Fruit fly (Drosophila melanogaster) whole organism, wandering third instar larva: ENCODE results near the gene Grip128.

Experiments
- CG32264 ChIP-seq: fragments of 200-800 bp; sonication (Bioruptor generic); optimal IDR thresholded peaks from 2 replicates; lab custom pipeline; 2016; ENCODE audit warnings: missing biosample characterization, missing genetic modification characterization
- CG9705 ChIP-seq: fragments of 200-800 bp; sonication (Bioruptor generic); optimal IDR thresholded peaks from 2 replicates; lab custom pipeline; 2018; ENCODE audit warnings: missing biosample characterization, mild to moderate bottlenecking, missing genetic modification characterization
- Dif ChIP-seq: fragments of 200-275, 200-300 bp; sonication (Bioruptor generic); optimal IDR thresholded peaks from 2 replicates; lab custom pipeline; 2018; ENCODE audit warnings: missing biosample characterization, missing genetic modification characterization; ENCODE audit not compliant: partially characterized antibody
- HLH106 ChIP-seq: fragments of 200-800 bp; optimal IDR thresholded peaks from 3 replicates; lab custom pipeline; 2019; ENCODE audit warnings: missing biosample characterization, mild to moderate bottlenecking, missing genetic modification characterization, moderate library complexity
- Hnf4 ChIP-seq: fragments of 200-800 bp; sonication (Bioruptor generic); optimal IDR thresholded peaks from 2 replicates; lab custom pipeline; 2016; ENCODE audit warnings: missing biosample characterization, mild to moderate bottlenecking, missing genetic modification characterization
- Hr78 ChIP-seq: fragments of >200 bp; optimal IDR thresholded peaks from 2 replicates; lab custom pipeline; 2017; ENCODE audit warnings: missing biosample characterization, missing genetic modification characterization
- Jra ChIP-seq: sonication (Bioruptor generic); optimal IDR thresholded peaks from 2 replicates; lab custom pipeline; 2016; ENCODE audit warnings: missing biosample characterization, missing genetic modification characterization
- Mio ChIP-seq: sonication (Bioruptor generic); optimal IDR thresholded peaks from 2 replicates; lab custom pipeline; 2016; ENCODE audit warnings: missing biosample characterization, missing genetic modification characterization
- N ChIP-seq: fragments of >200 bp; optimal IDR thresholded peaks from 2 replicates; lab custom pipeline; 2018; ENCODE audit warnings: missing biosample characterization, missing external identifiers, missing genetic modification characterization
- OdsH ChIP-seq: fragments of 200-800 bp; sonication (Bioruptor generic); optimal IDR thresholded peaks from 2 replicates; lab custom pipeline; 2016; ENCODE audit warnings: missing biosample characterization, mild to moderate bottlenecking, missing genetic modification characterization
- Rel ChIP-seq, 2 experiments: fragments of 200-800 bp; sonication (Bioruptor generic) in 1 of 2; optimal IDR thresholded peaks; 2 replicates in 1 of 2; 3 replicates in 1 of 2; lab custom pipeline; 2016 to 2019; ENCODE audit warnings: mild to moderate bottlenecking in 2 of 2, missing biosample characterization in 2 of 2, missing genetic modification characterization in 2 of 2, moderate library complexity in 1 of 2
- Vsx2 ChIP-seq: fragments of 200-300, 225-300 bp; sonication (Bioruptor generic); optimal IDR thresholded peaks from 2 replicates; lab custom pipeline; 2018; ENCODE audit warnings: missing biosample characterization, missing genetic modification characterization; ENCODE audit not compliant: partially characterized antibody
- br ChIP-seq: fragments of 200-800 bp; sonication (Bioruptor generic); optimal IDR thresholded peaks from 2 replicates; lab custom pipeline; 2016; ENCODE audit warnings: missing biosample characterization, missing genetic modification characterization
- brk ChIP-seq: fragments of 200-800 bp; sonication (Bioruptor generic); optimal IDR thresholded peaks from 2 replicates; lab custom pipeline; 2016; ENCODE audit warnings: missing biosample characterization, mild to moderate bottlenecking, missing genetic modification characterization
- dl ChIP-seq, 2 experiments: fragments of 175-275, 200-275 bp in 1 of 2; fragments of 200-275 bp in 1 of 2; sonication (Bioruptor generic); optimal IDR thresholded peaks; lab custom pipeline; 2018; ENCODE audit warnings: mild to moderate bottlenecking in 2 of 2, missing biosample characterization in 2 of 2, missing genetic modification characterization in 2 of 2, moderate library complexity in 2 of 2; ENCODE audit not compliant: partially characterized antibody in 2 of 2, insufficient read depth in 1 of 2
- dsf ChIP-seq: sonication (Bioruptor generic); optimal IDR thresholded peaks from 2 replicates; lab custom pipeline; 2016; ENCODE audit warnings: missing biosample characterization, missing genetic modification characterization, borderline replicate concordance
- ey ChIP-seq: fragments of 200-800 bp; sonication (Bioruptor generic); optimal IDR thresholded peaks from 2 replicates; lab custom pipeline; 2016; ENCODE audit warnings: missing biosample characterization, missing genetic modification characterization
- fru ChIP-seq: fragments of 200-800 bp; sonication (Bioruptor generic); optimal IDR thresholded peaks from 3 replicates; lab custom pipeline; 2016; ENCODE audit warnings: missing biosample characterization, mild to moderate bottlenecking, missing genetic modification characterization
- jim ChIP-seq: fragments of 175-275, 200-325 bp; sonication (Bioruptor generic); optimal IDR thresholded peaks from 2 replicates; lab custom pipeline; 2016; ENCODE audit warnings: missing biosample characterization, mild to moderate bottlenecking, missing genetic modification characterization
- psq ChIP-seq: fragments of 200-800 bp; sonication (Bioruptor generic); optimal IDR thresholded peaks from 3 replicates; lab custom pipeline; 2017; ENCODE audit warnings: missing biosample characterization, mild to moderate bottlenecking, missing genetic modification characterization, moderate library complexity
- rgr ChIP-seq: fragments of 200-800 bp; sonication (Bioruptor generic); optimal IDR thresholded peaks from 3 replicates; lab custom pipeline; 2016; ENCODE audit warnings: missing biosample characterization, mild to moderate bottlenecking, missing genetic modification characterization
- sage ChIP-seq: fragments of 200-800 bp; sonication (Bioruptor generic); optimal IDR thresholded peaks from 2 replicates; lab custom pipeline; 2016; ENCODE audit warnings: missing biosample characterization, mild to moderate bottlenecking, missing genetic modification characterization
- sv ChIP-seq: fragments of 200-800 bp; sonication (Bioruptor generic); optimal IDR thresholded peaks from 3 replicates; lab custom pipeline; 2016; ENCODE audit warnings: missing biosample characterization, missing genetic modification characterization
- tai ChIP-seq: sonication (Bioruptor generic); optimal IDR thresholded peaks from 2 replicates; lab custom pipeline; 2016; ENCODE audit warnings: missing biosample characterization, missing genetic modification characterization
- usp ChIP-seq: fragments of >200 bp; optimal IDR thresholded peaks from 2 replicates; lab custom pipeline; 2017; ENCODE audit warnings: missing biosample characterization, missing genetic modification characterization

Grip128 gene

dm6 chrX:15448809-15449208 is 23.1 kb downstream of the Grip128 start:
- TF ChIP-seq usp (GFP tag; lab: Kevin White, UChicago) = no peak
- peak; percentile 2 for TF ChIP-seq ey (GFP tag; lab: Kevin White, UChicago)

dm6 chrX:15448136-15448535 is 23.8 kb downstream of the Grip128 start:
- TF ChIP-seq Mio (GFP tag; lab: Kevin White, UChicago) (no peak), psq (GFP tag; lab: Kevin White, UChicago) (no peak), rgr (GFP tag; lab: Kevin White, UChicago) (no peak), OdsH (no peak), tai (GFP tag; lab: Kevin White, UChicago) (no peak), Hr78 (GFP tag; lab: Kevin White, UChicago) (no peak), fru (no peak), br (GFP tag; lab: Kevin White, UChicago) (no peak), ey (GFP tag; lab: Kevin White, UChicago) (no peak), Vsx2 (GFP tag; lab: Kevin White, UChicago) (no peak)
- TF ChIP-seq, all 38 proteins: peak for 0

dm6 chrX:15443502-15443901 is 28.4 kb downstream of the Grip128 start:
- TF ChIP-seq ey (GFP tag; lab: Kevin White, UChicago) (no peak), br (GFP tag; lab: Kevin White, UChicago) (no peak), CG9705 (GFP tag; lab: Kevin White, UChicago) (no peak), dl (GFP tag; optimal IDR thresholded peaks at IDR 0.05; lab: Kevin White, UChicago; ENCODE audit: insufficient read depth in 1 of 2, partially characterized antibody in 2 of 2) (no peak), jim (GFP tag; lab: Kevin White, UChicago) (no peak), sage (GFP tag; lab: Kevin White, UChicago) (no peak), Rel (GFP tag; optimal IDR thresholded peaks at IDR 0.05; lab: Kevin White, UChicago) (no peak), Rel (tag; optimal IDR thresholded peaks at IDR 0.05; lab: Kevin White, UChicago) (no peak), Vsx2 (GFP tag; lab: Kevin White, UChicago) (no peak), dsf (GFP tag; lab: Kevin White, UChicago) (no peak), brk (GFP tag; lab: Kevin White, UChicago) (no peak), HLH106 (tag; lab: Kevin White, UChicago) (no peak), Hnf4 (no peak), tai (GFP tag; lab: Kevin White, UChicago) (no peak), rgr (GFP tag; lab: Kevin White, UChicago) (no peak)

- TF ChIP-seq Dif (GFP tag; lab: Kevin White, UChicago) = no peak
- TF ChIP-seq ey (GFP tag; lab: Kevin White, UChicago) = no peak
- TF ChIP-seq CG32264 (GFP tag; lab: Kevin White, UChicago) = no peak
- TF ChIP-seq OdsH = no peak
- no peak for TF ChIP-seq sv (GFP tag; lab: Kevin White, UChicago)
- TF ChIP-seq brk (GFP tag; lab: Kevin White, UChicago) = no peak
- no peak for TF ChIP-seq N (GFP tag; lab: Kevin White, UChicago)
- TF ChIP-seq Jra = no peak
- TF ChIP-seq Vsx2 (GFP tag; lab: Kevin White, UChicago) = no peak
These were observed 30.7 kb downstream of the Grip128 start, which contains the start of gene Cngl for dm6 chrX:15441245-15441644. Cngl (minus strand) TSS chrX:15441252.
